Fruit fly (Drosophila melanogaster) whole organism, embryonic: ENCODE data around the gene CG44037.

Experiments used
- D19A ChIP-seq: fragments of 200-800 bp; optimal IDR thresholded peaks from 3 replicates; lab custom pipeline; 2019; ENCODE audit warnings: missing biosample characterization, mild to moderate bottlenecking, missing genetic modification characterization, moderate library complexity
- Sin3A ChIP-seq: fragments of >200 bp; optimal IDR thresholded peaks from 2 replicates; lab custom pipeline; 2018
- corto ChIP-seq: fragments of 200-800 bp; sonication (Bioruptor generic); optimal IDR thresholded peaks from 2 replicates; lab custom pipeline; 2016; ENCODE audit warnings: missing biosample characterization, mild to moderate bottlenecking, missing genetic modification characterization, moderate library complexity
- exex ChIP-seq: fragments of 200-800 bp; sonication (Bioruptor generic); optimal IDR thresholded peaks from 4 replicates; lab custom pipeline; 2018; ENCODE audit warnings: missing biosample characterization, mild to moderate bottlenecking, missing genetic modification characterization, moderate library complexity

DNA sequence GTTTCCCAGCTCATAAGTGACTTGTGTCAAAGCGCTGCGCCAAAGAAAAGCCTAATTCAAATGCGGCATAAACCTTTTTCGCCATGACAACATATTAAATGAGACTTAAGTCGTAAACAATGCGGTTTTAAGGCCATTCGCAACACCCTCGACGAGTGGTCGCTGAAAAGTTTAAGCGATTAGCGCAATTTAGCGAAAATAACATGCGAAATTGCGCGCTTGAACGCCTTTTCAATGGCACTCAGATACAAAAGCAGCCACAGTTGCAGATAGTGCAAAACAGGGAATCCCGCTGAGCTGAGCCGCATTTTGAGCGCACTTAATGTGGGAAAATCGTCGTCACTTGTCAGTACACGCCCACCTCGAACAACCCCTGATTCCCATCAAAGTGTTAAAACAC lies 2.1 kb downstream of the CG44037 start, which contains the start of gene CG44038:
- TF ChIP-seq corto (no peak), exex (tag; lab: Kevin White, UChicago) (no peak), D19A (no peak), Sin3A (lab: Kevin White, UChicago) (no peak)
